Worm (Caenorhabditis elegans) whole organism, mixed stage, embryonic: ENCODE data around the gene T07D4.2.

Experiments used
- blmp-1 ChIP-seq: fragments of 150-350 bp; optimal IDR thresholded peaks from 2 replicates; lab custom pipeline; 2014; ENCODE audit warnings: missing biosample characterization, missing genetic modification characterization
- nhr-237 ChIP-seq: fragments of 150-350 bp; optimal IDR thresholded peaks from 2 replicates; lab custom pipeline; 2014; ENCODE audit warnings: missing biosample characterization, missing genetic modification characterization
- nhr-28 ChIP-seq: fragments of 150-350 bp; optimal IDR thresholded peaks from 2 replicates; lab custom pipeline; 2014; ENCODE audit warnings: missing biosample characterization, missing genetic modification characterization
- sptf-1 ChIP-seq: sonication (generic microtip); optimal IDR thresholded peaks from 2 replicates; lab custom pipeline; 2017; ENCODE audit warnings: mild to moderate bottlenecking, missing genetic modification characterization, moderate library complexity, missing compliant biosample characterization
- ztf-11 ChIP-seq: fragments of 150-350 bp; optimal IDR thresholded peaks from 2 replicates; lab custom pipeline; 2014; ENCODE audit warnings: missing biosample characterization, missing genetic modification characterization

ce11 chrII:8895895-8896294, 22.2 kb upstream of the T07D4.2 start:
- TF ChIP-seq ztf-11 (no peak), nhr-237 (no peak), sptf-1 (tag; lab: Kevin White, UChicago) (no peak), nhr-28 (tag; lab: Kevin White, UChicago) (no peak), blmp-1 (tag; lab: Kevin White, UChicago) (no peak)
